Worm (Caenorhabditis elegans): ENCODE data around the gene ccd-5.
A peak's percentile ranks its signal among the peaks of the same experiment; 100 is the strongest.

Gene ccd-5

ce11 chrX:2544645-2545044, 27.8 kb downstream of the ccd-5 start:
- TF ChIP-seq daf-12 (tag; optimal IDR thresholded peaks at IDR 0.05): no peak
- TF ChIP-seq skn-1 (tag; optimal IDR thresholded peaks at IDR 0.05): peak; percentile 37
- peak; percentile 78 for TF ChIP-seq pqm-1 (tag; optimal IDR thresholded peaks at IDR 0.05)
- no peak for TF ChIP-seq unc-39 (tag; optimal IDR thresholded peaks at IDR 0.05)
- TF ChIP-seq mdl-1 (tag; optimal IDR thresholded peaks at IDR 0.05): no peak
- peak; percentile 79 for TF ChIP-seq elt-2 (tag; optimal IDR thresholded peaks at IDR 0.05)
- no peak for TF ChIP-seq nhr-11 (tag; optimal IDR thresholded peaks at IDR 0.05)
- no peak for TF ChIP-seq eor-1 (tag; optimal IDR thresholded peaks at IDR 0.05)
- TF ChIP-seq fkh-10 (GFP tag; optimal IDR thresholded peaks at IDR 0.05): no peak
- no peak for TF ChIP-seq ceh-9 (tag; optimal IDR thresholded peaks at IDR 0.05)
- peak; percentile 21 for TF ChIP-seq pha-4 (tag; optimal IDR thresholded peaks at IDR 0.05)
- TF ChIP-seq nhr-76 (tag; optimal IDR thresholded peaks at IDR 0.05): no peak
- TF ChIP-seq nhr-77 (tag; optimal IDR thresholded peaks at IDR 0.05): no peak
- no peak for TF ChIP-seq tbx-2 (tag; optimal IDR thresholded peaks at IDR 0.05)

DNA sequence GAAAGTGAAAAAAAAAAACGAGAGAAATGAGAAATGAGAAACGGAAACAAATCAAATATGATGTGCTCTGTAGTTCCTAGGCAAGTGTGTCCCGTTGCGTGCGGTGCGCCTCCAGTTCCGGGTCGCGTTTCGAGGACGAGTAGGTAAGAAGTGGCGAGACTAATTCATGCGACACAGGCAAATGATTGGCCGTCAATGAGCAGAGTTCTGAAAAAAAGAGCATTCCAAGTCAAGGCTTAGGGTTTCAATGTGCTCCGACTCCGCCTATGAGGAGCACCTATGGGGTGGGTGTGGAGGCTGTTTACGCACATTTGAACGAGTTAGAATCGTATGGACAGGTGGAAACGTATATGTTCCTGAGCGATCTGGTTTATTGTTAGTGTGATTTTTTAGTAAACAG, 29.1 kb downstream of the ccd-5 start:
- TF ChIP-seq nfya-1 (tag; optimal IDR thresholded peaks at IDR 0.05; ENCODE audit: insufficient read depth) (peak; percentile 10), pqm-1 (tag; optimal IDR thresholded peaks at IDR 0.05) (peak; percentile 22), ama-1 (optimal IDR thresholded peaks at IDR 0.05) (no peak), elt-2 (tag; optimal IDR thresholded peaks at IDR 0.05) (peak; percentile 59), lsy-12 (tag; optimal IDR thresholded peaks at IDR 0.05) (no peak), nhr-77 (tag; optimal IDR thresholded peaks at IDR 0.05) (no peak), skn-1 (tag; optimal IDR thresholded peaks at IDR 0.05) (no peak), elt-1 (tag; optimal IDR thresholded peaks at IDR 0.05) (no peak), nhr-43 (tag; optimal IDR thresholded peaks at IDR 0.05; ENCODE audit: poor library complexity, severe bottlenecking) (no peak)

ce11 chrX:2541003-2541521, 31.4 kb downstream of the ccd-5 start, which contains the start of gene F52H2.3:
Gene F52H2.3, minus strand, starts transcription at chrX:2541053.
- TF ChIP-seq lsy-12 (tag; optimal IDR thresholded peaks at IDR 0.05) (no peak), skn-1 (tag; optimal IDR thresholded peaks at IDR 0.05) (no peak), elt-2 (tag; optimal IDR thresholded peaks at IDR 0.05) (peak; percentile 84), eor-1 (tag; optimal IDR thresholded peaks at IDR 0.05) (no peak), pha-4 (tag; optimal IDR thresholded peaks at IDR 0.05) (peak; percentile 79), nhr-67 (tag; optimal IDR thresholded peaks at IDR 0.05) (no peak), nhr-77 (tag; optimal IDR thresholded peaks at IDR 0.05) (no peak), pqm-1 (tag; optimal IDR thresholded peaks at IDR 0.05) (peak; percentile 52)

- TF ChIP-seq ama-1 (optimal IDR thresholded peaks at IDR 0.05): no peak
- TF ChIP-seq nhr-25 (tag; optimal IDR thresholded peaks at IDR 0.05): no peak
- TF ChIP-seq nhr-23 (tag; optimal IDR thresholded peaks at IDR 0.05): no peak
- TF ChIP-seq nhr-77 (tag; optimal IDR thresholded peaks at IDR 0.05): no peak
- no peak for TF ChIP-seq pqm-1 (tag; optimal IDR thresholded peaks at IDR 0.05)
- no peak for TF ChIP-seq sea-2 (GFP tag; optimal IDR thresholded peaks at IDR 0.05)
- no peak for TF ChIP-seq nhr-67 (tag; optimal IDR thresholded peaks at IDR 0.05)
- TF ChIP-seq egl-27 (tag; optimal IDR thresholded peaks at IDR 0.05): no peak
Measured at ce11 chrX:2538713-2539112, 33.7 kb downstream of the ccd-5 start.

DNA sequence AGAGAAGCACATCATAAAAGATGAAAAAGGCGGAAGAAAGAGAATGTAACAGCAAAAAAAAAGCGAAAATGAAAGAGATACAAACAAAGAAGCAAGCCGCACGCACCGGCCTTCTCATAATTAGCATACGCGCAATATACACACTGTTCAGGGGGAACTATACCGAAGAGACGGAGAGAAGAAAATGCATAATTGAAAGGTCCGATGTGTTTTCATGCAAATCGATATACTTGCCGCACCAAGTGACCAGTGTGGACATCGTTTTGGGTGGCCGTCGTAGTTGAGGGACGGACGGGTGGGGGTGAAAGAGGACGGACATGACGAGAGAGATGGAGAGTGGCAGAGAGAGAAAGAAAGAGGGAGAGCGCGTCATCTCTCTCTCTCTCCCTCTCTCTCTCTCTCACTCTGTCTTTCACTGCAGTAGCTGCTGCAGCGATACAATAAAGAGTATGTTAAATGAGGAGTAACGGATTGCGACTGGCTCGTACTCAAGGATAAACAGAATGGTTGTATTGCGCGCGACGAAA, 36.1 kb downstream of the ccd-5 start:
- no peak for TF ChIP-seq ceh-9 (tag; optimal IDR thresholded peaks at IDR 0.05)
- TF ChIP-seq nhr-77 (tag; optimal IDR thresholded peaks at IDR 0.05): no peak
- TF ChIP-seq pqm-1 (tag; optimal IDR thresholded peaks at IDR 0.05): no peak
- TF ChIP-seq egl-5 (tag; optimal IDR thresholded peaks at IDR 0.05): peak; percentile 70
- TF ChIP-seq ztf-11 (tag; optimal IDR thresholded peaks at IDR 0.05): no peak
- TF ChIP-seq skn-1 (tag; optimal IDR thresholded peaks at IDR 0.05): peak; percentile 42
- peak; percentile 52 for TF ChIP-seq unc-62 (GFP tag; optimal IDR thresholded peaks at IDR 0.05)
- TF ChIP-seq eor-1 (tag; optimal IDR thresholded peaks at IDR 0.05): no peak
- TF ChIP-seq nhr-76 (tag; optimal IDR thresholded peaks at IDR 0.05): no peak
- no peak for TF ChIP-seq ZK546.5 (tag; optimal IDR thresholded peaks at IDR 0.05)
- TF ChIP-seq nhr-43 (tag; optimal IDR thresholded peaks at IDR 0.05; ENCODE audit: poor library complexity, severe bottlenecking): no peak
- no peak for TF ChIP-seq sea-2 (GFP tag; optimal IDR thresholded peaks at IDR 0.05)
- TF ChIP-seq fkh-10 (GFP tag; optimal IDR thresholded peaks at IDR 0.05): peak; percentile 66
- TF ChIP-seq pha-4 (tag; optimal IDR thresholded peaks at IDR 0.05): peak; percentile 95
- TF ChIP-seq daf-12 (tag; optimal IDR thresholded peaks at IDR 0.05): no peak
- TF ChIP-seq mml-1 (tag; optimal IDR thresholded peaks at IDR 0.05): no peak
- peak; percentile 12 for TF ChIP-seq lsy-12 (tag; optimal IDR thresholded peaks at IDR 0.05)
- no peak for TF ChIP-seq ama-1 (optimal IDR thresholded peaks at IDR 0.05)
- no peak for TF ChIP-seq nhr-12 (tag; optimal IDR thresholded peaks at IDR 0.05)
- TF ChIP-seq aly-2 (tag; optimal IDR thresholded peaks at IDR 0.05): no peak
- no peak for TF ChIP-seq R02D3.7 (tag; optimal IDR thresholded peaks at IDR 0.05)
- TF ChIP-seq ceh-82 (tag; optimal IDR thresholded peaks at IDR 0.05): peak; percentile 63
- TF ChIP-seq fos-1 (tag; optimal IDR thresholded peaks at IDR 0.05): no peak
- peak; percentile 81 for TF ChIP-seq nhr-25 (tag; optimal IDR thresholded peaks at IDR 0.05)
- no peak for TF ChIP-seq elt-3 (tag; optimal IDR thresholded peaks at IDR 0.05)
- TF ChIP-seq elt-2 (tag; optimal IDR thresholded peaks at IDR 0.05): no peak
- peak; percentile 73 for TF ChIP-seq nhr-11 (tag; optimal IDR thresholded peaks at IDR 0.05)
- TF ChIP-seq unc-39 (tag; optimal IDR thresholded peaks at IDR 0.05): no peak
- peak; percentile 97 for TF ChIP-seq lin-39 (tag; optimal IDR thresholded peaks at IDR 0.05)
- TF ChIP-seq nhr-23 (tag; optimal IDR thresholded peaks at IDR 0.05): peak; percentile 79
- TF ChIP-seq nhr-28 (tag; optimal IDR thresholded peaks at IDR 0.05): no peak
- TF ChIP-seq elt-1 (tag; optimal IDR thresholded peaks at IDR 0.05): peak; percentile 36
- peak; percentile 65 for TF ChIP-seq egl-27 (tag; optimal IDR thresholded peaks at IDR 0.05)
- peak; percentile 10 for TF ChIP-seq mdl-1 (tag; optimal IDR thresholded peaks at IDR 0.05)
- no peak for TF ChIP-seq ztf-4 (tag; optimal IDR thresholded peaks at IDR 0.05)
- TF ChIP-seq nhr-237 (tag; optimal IDR thresholded peaks at IDR 0.05): no peak

All from whole organism, L3 larva.